Fruit fly (Drosophila melanogaster): ENCODE measurements around the gene CG33271.
A peak's percentile ranks its signal among the peaks of the same experiment; 100 is the strongest.

Gene CG33271

dm6 chr3L:11586794-11587462 lies 9.6 kb upstream of the CG33271 start (continued):
- TF ChIP-seq z (GFP tag; IDR thresholded peaks at IDR 0.05), result peak; percentile 42; the same call in 1 of the 3 replicates
- TF ChIP-seq ATbp (GFP tag; optimal IDR thresholded peaks at IDR 0.05), result no peak
- TF ChIP-seq BtbVII (GFP tag; optimal IDR thresholded peaks at IDR 0.05), result no peak
- TF ChIP-seq salm (tag; optimal IDR thresholded peaks at IDR 0.05), result no peak
- TF ChIP-seq CG32772 (GFP tag; IDR thresholded peaks at IDR 0.05), result no peak
- TF ChIP-seq Dip3 (GFP tag; optimal IDR thresholded peaks at IDR 0.05), result no peak
- no peak for TF ChIP-seq CG8924 (tag; optimal IDR thresholded peaks at IDR 0.05)
- no peak for TF ChIP-seq CG11085 (GFP tag; IDR thresholded peaks at IDR 0.05)
- no peak for TF ChIP-seq CrebB (tag; optimal IDR thresholded peaks at IDR 0.05)
- no peak for TF ChIP-seq exex (tag; optimal IDR thresholded peaks at IDR 0.05)
- no peak for TF ChIP-seq crc (GFP tag; optimal IDR thresholded peaks at IDR 0.05)
- no peak for TF ChIP-seq CG10431 (GFP tag; optimal IDR thresholded peaks at IDR 0.05)
- TF ChIP-seq B-H1 (GFP tag; IDR thresholded peaks at IDR 0.05), result no peak; the same call in 2 of the 3 replicates
- no peak for TF ChIP-seq amos (GFP tag; IDR thresholded peaks at IDR 0.05; ENCODE audit: partially characterized antibody)
- TF ChIP-seq Abd-B (GFP tag; optimal IDR thresholded peaks at IDR 0.05), result no peak
- TF ChIP-seq wor (GFP tag; IDR thresholded peaks at IDR 0.05), result no peak
- TF ChIP-seq CG13894 (tag; optimal IDR thresholded peaks at IDR 0.05), result no peak
- TF ChIP-seq bbx (GFP tag; IDR thresholded peaks at IDR 0.05; ENCODE audit: partially characterized antibody), result peak; percentile 30; the same call in 1 of the 2 replicates
- TF ChIP-seq Gug (GFP tag; IDR thresholded peaks at IDR 0.05), result no peak
- TF ChIP-seq psq (GFP tag; optimal IDR thresholded peaks at IDR 0.05), result no peak
- TF ChIP-seq CG31388 (GFP tag; optimal IDR thresholded peaks at IDR 0.05), result no peak
- no peak for TF ChIP-seq lbe (GFP tag; optimal IDR thresholded peaks at IDR 0.05)
- TF ChIP-seq CG17829 (tag; optimal IDR thresholded peaks at IDR 0.05), result no peak
- TF ChIP-seq vvl (GFP tag; IDR thresholded peaks at IDR 0.05), result no peak
- TF ChIP-seq CG14667 (GFP tag; IDR thresholded peaks at IDR 0.05), result no peak
- no peak for TF ChIP-seq CG31224 (GFP tag; IDR thresholded peaks at IDR 0.05)
- TF ChIP-seq tgo (GFP tag; IDR thresholded peaks at IDR 0.05), result no peak
- TF ChIP-seq CG3995 (GFP tag; optimal IDR thresholded peaks at IDR 0.05), result no peak
- TF ChIP-seq nerfin-2 (GFP tag; IDR thresholded peaks at IDR 0.05; ENCODE audit: partially characterized antibody), result no peak
- TF ChIP-seq CG3281 (GFP tag; optimal IDR thresholded peaks at IDR 0.05), result no peak
- no peak for TF ChIP-seq sc (optimal IDR thresholded peaks at IDR 0.05)
- no peak for TF ChIP-seq sc (GFP tag; optimal IDR thresholded peaks at IDR 0.05)
- TF ChIP-seq Hsf (GFP tag; optimal IDR thresholded peaks at IDR 0.05), result no peak
- no peak for TF ChIP-seq grau (tag; optimal IDR thresholded peaks at IDR 0.05)
- TF ChIP-seq sr (GFP tag; IDR thresholded peaks at IDR 0.05), result no peak
- TF ChIP-seq Lpt (GFP tag; optimal IDR thresholded peaks at IDR 0.05), result no peak
- no peak for TF ChIP-seq tx (GFP tag; optimal IDR thresholded peaks at IDR 0.05)
- peak; percentile 86 for TF ChIP-seq CG15479 (GFP tag; optimal IDR thresholded peaks at IDR 0.05)
- TF ChIP-seq pzg (GFP tag; optimal IDR thresholded peaks at IDR 0.05), result no peak
- TF ChIP-seq gsb-n (tag; optimal IDR thresholded peaks at IDR 0.05), result no peak
- no peak for TF ChIP-seq ken (GFP tag; IDR thresholded peaks at IDR 0.05)
- peak in 1 of 2 experiments; percentile 92 for TF ChIP-seq Hr78 (GFP tag; optimal IDR thresholded peaks at IDR 0.05)
- TF ChIP-seq CHES-1-like (GFP tag; optimal IDR thresholded peaks at IDR 0.05), result peak; percentile 25
- TF ChIP-seq CG2129 (GFP tag; IDR thresholded peaks at IDR 0.05; ENCODE audit: partially characterized antibody), result no peak
- no peak for TF ChIP-seq CG4328 (GFP tag; optimal IDR thresholded peaks at IDR 0.05)
- no peak for TF ChIP-seq CG5245 (GFP tag; optimal IDR thresholded peaks at IDR 0.05)
- TF ChIP-seq CG11093 (GFP tag; IDR thresholded peaks at IDR 0.05), result no peak
- TF ChIP-seq CG12744 (GFP tag; optimal IDR thresholded peaks at IDR 0.05), result no peak
- TF ChIP-seq kay (GFP tag; optimal IDR thresholded peaks at IDR 0.05), result no peak
- peak; percentile 20 for TF ChIP-seq CG6813 (GFP tag; optimal IDR thresholded peaks at IDR 0.05)
- no peak for TF ChIP-seq nom (GFP tag; optimal IDR thresholded peaks at IDR 0.05)

All from whole organism, embryonic.